Fruit fly (Drosophila melanogaster): ENCODE data around the gene cad.

The cad gene

DNA sequence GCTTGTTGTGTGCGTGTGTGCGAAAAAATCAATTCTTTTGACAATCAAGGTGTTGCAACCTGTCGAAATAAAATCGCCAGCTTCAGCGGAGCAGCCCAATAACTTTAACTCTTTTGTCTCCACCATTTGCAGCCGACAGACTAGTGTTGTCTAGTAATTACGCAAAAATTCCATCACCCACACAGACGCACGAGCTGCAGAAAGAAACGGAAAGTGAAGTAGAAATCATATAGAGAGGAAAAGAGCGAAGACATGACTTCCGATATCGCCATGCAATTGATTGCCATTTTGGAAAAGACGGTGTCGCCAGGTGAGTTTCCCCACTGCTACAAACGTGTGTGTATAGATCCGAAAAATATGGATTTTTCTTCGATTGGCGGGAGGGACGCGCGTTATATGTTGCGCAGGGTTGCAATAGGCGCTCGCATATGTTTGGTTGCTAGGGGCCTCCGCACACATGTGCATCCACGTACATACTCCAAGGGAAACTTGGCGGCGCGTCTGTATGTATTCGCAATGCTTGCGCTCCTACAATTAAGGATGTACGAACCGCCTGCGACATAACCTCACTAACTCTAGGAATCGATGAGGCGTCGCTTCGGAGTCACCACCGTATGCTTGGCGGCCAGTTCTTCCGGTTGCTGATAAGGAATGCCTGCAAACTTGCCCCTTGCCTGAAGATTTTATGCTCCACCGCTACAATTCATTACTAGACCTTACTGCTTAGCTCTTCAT, 35.2 kb upstream of the cad start (continued):
- TF ChIP-seq nerfin-1 (tag; optimal IDR thresholded peaks at IDR 0.05) (peak; percentile 84), onecut (GFP tag; IDR thresholded peaks at IDR 0.05) (peak; percentile 63), CG15479 (GFP tag; optimal IDR thresholded peaks at IDR 0.05) (peak; percentile 52), Dbx (GFP tag; IDR thresholded peaks at IDR 0.05) (no peak), CG32767 (GFP tag; IDR thresholded peaks at IDR 0.05) (0 out of 2 replicates have a peak, but pooled peaks have one; percentile 14), CG15073 (GFP tag; optimal IDR thresholded peaks at IDR 0.05) (no peak)

DNA sequence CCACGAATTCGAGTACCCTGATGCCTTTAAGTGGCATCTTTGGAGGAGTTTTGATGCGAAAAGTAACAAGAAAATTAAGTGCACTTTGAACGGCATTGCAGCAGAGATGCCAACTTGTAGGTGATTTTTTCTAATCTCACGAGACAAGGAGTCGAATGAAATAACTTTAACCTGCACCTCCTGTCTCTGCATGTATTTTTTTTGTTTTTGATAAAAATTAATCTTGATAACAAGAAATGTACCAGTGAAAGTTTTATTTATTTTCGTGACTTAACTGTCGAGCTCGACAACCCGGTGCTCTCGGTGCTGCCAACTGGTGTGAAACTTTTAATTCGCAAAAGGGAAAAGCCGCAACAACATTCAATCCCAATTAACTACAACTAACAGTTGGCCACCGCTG, 18.4 kb upstream of the cad start, which contains the start of the genes Amacr and Ns4:
Gene Amacr (minus strand): TSS at position 182 of the 400 bp plus-strand sequence.
Gene Ns4 (plus strand): TSS at position 317 of the 400 bp plus-strand sequence.
- TF ChIP-seq CG9876 (GFP tag; optimal IDR thresholded peaks at IDR 0.05) (peak; percentile 2), p53 (GFP tag; optimal IDR thresholded peaks at IDR 0.05) (peak; percentile 28), sens (GFP tag) (peak; percentile 77), pb (GFP tag; optimal IDR thresholded peaks at IDR 0.05) (peak; percentile 49), CoRest (tag; optimal IDR thresholded peaks at IDR 0.05) (peak; percentile 75), CG10565 (GFP tag; optimal IDR thresholded peaks at IDR 0.05) (no peak), Lhr (GFP tag; optimal IDR thresholded peaks at IDR 0.05) (no peak), az2 (GFP tag; optimal IDR thresholded peaks at IDR 0.05) (peak; percentile 18), Nf-YB (GFP tag; optimal IDR thresholded peaks at IDR 0.05) (peak; percentile 9), CG5245 (GFP tag; optimal IDR thresholded peaks at IDR 0.05) (peak; percentile 11), lbe (GFP tag; optimal IDR thresholded peaks at IDR 0.05) (no peak), CG17802 (tag; optimal IDR thresholded peaks at IDR 0.05) (no peak), gro (GFP tag; optimal IDR thresholded peaks at IDR 0.05) (peak; percentile 41), CG8765 (GFP tag; IDR thresholded peaks at IDR 0.05) (no peak), Mes4 (GFP tag; optimal IDR thresholded peaks at IDR 0.05) (peak; percentile 18), CG18619 (GFP tag; optimal IDR thresholded peaks at IDR 0.05) (peak; percentile 22), HHEX (GFP tag; optimal IDR thresholded peaks at IDR 0.05) (peak; percentile 3), Nf-YC (tag; optimal IDR thresholded peaks at IDR 0.05) (no peak), h (optimal IDR thresholded peaks at IDR 0.05) (no peak), CG14441 (GFP tag; IDR thresholded peaks at IDR 0.05) (peak; percentile 17; the same call in 1 of the 2 replicates), CG11560 (tag; IDR thresholded peaks at IDR 0.05) (no peak), Eip74EF (GFP tag; optimal IDR thresholded peaks at IDR 0.05) (no peak), Six4 (GFP tag; optimal IDR thresholded peaks at IDR 0.05) (no peak), insv (GFP tag; optimal IDR thresholded peaks at IDR 0.05) (no peak), bowl (GFP tag; IDR thresholded peaks at IDR 0.05) (no peak), kni (GFP tag; optimal IDR thresholded peaks at IDR 0.05) (no peak), Bgb (GFP tag; IDR thresholded peaks at IDR 0.05; ENCODE audit: partially characterized antibody) (0 out of 2 replicates have a peak, but pooled peaks have one; percentile 17), Kr (GFP tag; optimal IDR thresholded peaks at IDR 0.05) (no peak), D19A (tag; optimal IDR thresholded peaks at IDR 0.05) (no peak), ken (GFP tag; IDR thresholded peaks at IDR 0.05) (0 out of 3 replicates have a peak, but pooled peaks have one; percentile 28), grn (GFP tag; optimal IDR thresholded peaks at IDR 0.05) (no peak), repo (GFP tag; optimal IDR thresholded peaks at IDR 0.05) (peak; percentile 24), CG3281 (GFP tag; optimal IDR thresholded peaks at IDR 0.05) (no peak), ara (GFP tag; IDR thresholded peaks at IDR 0.05) (no peak), CG30020 (tag; optimal IDR thresholded peaks at IDR 0.05) (peak; percentile 29), sc (optimal IDR thresholded peaks at IDR 0.05) (no peak), sc (GFP tag; optimal IDR thresholded peaks at IDR 0.05) (no peak), Blimp-1 (GFP tag; optimal IDR thresholded peaks at IDR 0.05) (no peak), CG11504 (tag; optimal IDR thresholded peaks at IDR 0.05) (no peak), CG10209 (GFP tag; optimal IDR thresholded peaks at IDR 0.05) (peak; percentile 10), ase (GFP tag; IDR thresholded peaks at IDR 0.05) (peak; percentile 33; the same call in 1 of the 3 replicates), lov (optimal IDR thresholded peaks at IDR 0.05) (no peak), lov (GFP tag; IDR thresholded peaks at IDR 0.05) (no peak)

Data from whole organism, embryonic.